Worm (Caenorhabditis elegans): Measurements from ENCODE around the gene acr-23.

acr-23 gene

ce11 chrV:3644193-3644693 lies 15.1 kb downstream of the acr-23 start, which contains the start of gene F59B1.8 (continued):
- peak; percentile 93 for TF ChIP-seq hlh-11 (tag; optimal IDR thresholded peaks at IDR 0.05)
- TF ChIP-seq vab-7 (GFP tag; IDR thresholded peaks at IDR 0.05) = no peak
- TF ChIP-seq mdl-1 (tag; optimal IDR thresholded peaks at IDR 0.05) = peak; percentile 29 to 87
- no peak for TF ChIP-seq lin-15B (tag; optimal IDR thresholded peaks at IDR 0.05)
- peak; percentile 57 for TF ChIP-seq mxl-3 (GFP tag; optimal IDR thresholded peaks at IDR 0.05)
- no peak for TF ChIP-seq rbr-2 (tag; optimal IDR thresholded peaks at IDR 0.05)
- no peak for TF ChIP-seq Y75B8A.6 (GFP tag; IDR thresholded peaks at IDR 0.05)
- no peak for TF ChIP-seq aly-2 (tag; optimal IDR thresholded peaks at IDR 0.05)
- TF ChIP-seq aha-1 (tag) = no peak
- no peak for TF ChIP-seq D1046.2 (GFP tag; IDR thresholded peaks at IDR 0.05)
- no peak for TF ChIP-seq fkh-10 (GFP tag; optimal IDR thresholded peaks at IDR 0.05)
- TF ChIP-seq ceh-28 (tag; optimal IDR thresholded peaks at IDR 0.05) = no peak
- TF ChIP-seq saeg-2 (GFP tag; IDR thresholded peaks at IDR 0.05) = 0 out of 2 replicates have a peak, but pooled peaks have one; percentile 13
- peak; percentile 75 for TF ChIP-seq tra-1 (GFP tag; IDR thresholded peaks at IDR 0.05)
- no peak for TF ChIP-seq dmd-9 (GFP tag; IDR thresholded peaks at IDR 0.05)
- TF ChIP-seq zfp-3 (GFP tag; conservative IDR thresholded peaks at IDR 0.05) = no peak
- TF ChIP-seq zag-1 (tag; optimal IDR thresholded peaks at IDR 0.05) = no peak
- TF ChIP-seq spr-3 (GFP tag; optimal IDR thresholded peaks at IDR 0.05) = no peak
- no peak for TF ChIP-seq ceh-62 (tag; optimal IDR thresholded peaks at IDR 0.05)
- TF ChIP-seq nhr-6 (tag; optimal IDR thresholded peaks at IDR 0.05) = peak; percentile 36
- peak; percentile 88 for TF ChIP-seq mep-1 (tag; optimal IDR thresholded peaks at IDR 0.05)
- TF ChIP-seq zip-2 (tag; optimal IDR thresholded peaks at IDR 0.05) = peak; percentile 76
- peak; percentile 76 for TF ChIP-seq pqm-1 (tag; optimal IDR thresholded peaks at IDR 0.05)
- peak; percentile 94 for TF ChIP-seq nhr-77 (tag; optimal IDR thresholded peaks at IDR 0.05)
- TF ChIP-seq Y48G9A.11 (GFP tag; IDR thresholded peaks at IDR 0.05) = no peak
- TF ChIP-seq lsy-2 (tag; optimal IDR thresholded peaks at IDR 0.05) = peak; percentile 8 to 64
- TF ChIP-seq ztf-11 (tag; optimal IDR thresholded peaks at IDR 0.05) = no peak
- peak; percentile 59 for TF ChIP-seq lin-13 (GFP tag; optimal IDR thresholded peaks at IDR 0.05)
- no peak for TF ChIP-seq madf-9 (GFP tag; conservative IDR thresholded peaks at IDR 0.05)

- no peak for TF ChIP-seq madf-9 (GFP tag; conservative IDR thresholded peaks at IDR 0.05)
- TF ChIP-seq sdz-12 (GFP tag; optimal IDR thresholded peaks at IDR 0.05) = no peak
- TF ChIP-seq unc-62 (GFP tag; optimal IDR thresholded peaks at IDR 0.05 in 1 of 2) = no peak
- TF ChIP-seq unc-62 (tag; optimal IDR thresholded peaks at IDR 0.05) = no peak
- no peak for TF ChIP-seq egl-27 (tag; optimal IDR thresholded peaks at IDR 0.05)
- no peak for TF ChIP-seq set-16 (GFP tag; IDR thresholded peaks at IDR 0.05)
These were observed 19.5 kb downstream of the acr-23 start for ce11 chrV:3639873-3640272.

- no peak for TF ChIP-seq nhr-111 (GFP tag; optimal IDR thresholded peaks at IDR 0.05)
- TF ChIP-seq nhr-102 (tag; optimal IDR thresholded peaks at IDR 0.05) = no peak
- no peak for TF ChIP-seq lin-38 (GFP tag; IDR thresholded peaks at IDR 0.05)
- no peak for TF ChIP-seq D1046.2 (GFP tag; IDR thresholded peaks at IDR 0.05)
- TF ChIP-seq hmg-1.1 (GFP tag; IDR thresholded peaks at IDR 0.05) = no peak
- no peak for TF ChIP-seq duxl-1 (tag; optimal IDR thresholded peaks at IDR 0.05; ENCODE audit: poor library complexity)
- TF ChIP-seq ceh-82 (tag; optimal IDR thresholded peaks at IDR 0.05) = no peak
- no peak for TF ChIP-seq ztf-7 (tag; optimal IDR thresholded peaks at IDR 0.05)
- TF ChIP-seq mxl-3 (GFP tag; optimal IDR thresholded peaks at IDR 0.05) = no peak
These were observed 22.3 kb downstream of the acr-23 start, which contains the start of gene srx-41 for ce11 chrV:3637086-3637485. srx-41 (minus strand) TSS chrV:3637186.

Measured in whole organism, L4 larva.